Worm (Caenorhabditis elegans) whole organism, L4 larva: ENCODE results near the gene mmaa-1.
A peak's percentile ranks its signal among the peaks of the same experiment; 100 is the strongest.

Source experiments
- F26F4.8 ChIP-seq: fragments of 200-800 bp; sonication (Bioruptor generic); conservative IDR thresholded peaks from 2 replicates; pipeline ENCODE4 v1.3.6; 2022; ENCODE audit warnings: missing genetic modification characterization, missing compliant biosample characterization
- F37D6.2 ChIP-seq: sonication (generic microtip); optimal IDR thresholded peaks from 2 replicates; lab custom pipeline; 2016; ENCODE audit warnings: mild to moderate bottlenecking, missing genetic modification characterization, missing compliant biosample characterization
- T20F7.1 ChIP-seq: fragments of 200-800 bp; sonication (Bioruptor generic); optimal IDR thresholded peaks from 2 replicates; lab custom pipeline; 2018; ENCODE audit warnings: mild to moderate bottlenecking, missing genetic modification characterization, missing compliant biosample characterization
- Y75B8A.6 ChIP-seq: fragments of 200-800 bp; sonication (Bioruptor generic); IDR thresholded peaks from 2 replicates; pipeline ENCODE4 v1.3.6; 2022; ENCODE audit warnings: missing genetic modification reagents, missing genetic modification characterization, missing compliant biosample characterization
- ZK337.2 ChIP-seq: fragments of 200-800 bp; sonication (Bioruptor generic); IDR thresholded peaks from 2 replicates; pipeline ENCODE4 v1.3.6; 2022; ENCODE audit warnings: missing genetic modification reagents, missing genetic modification characterization, missing compliant biosample characterization
- ZK546.5 ChIP-seq, 2 experiments: sonication (generic microtip); optimal IDR thresholded peaks; 2 replicates each; lab custom pipeline; 2017; ENCODE audit warnings: missing biosample characterization in 2 of 2, missing genetic modification characterization in 2 of 2
- aha-1 ChIP-seq: fragments of 150-350 bp; peaks from one replicate; lab custom pipeline; 2014; ENCODE audit warnings: missing biosample characterization, missing genetic modification characterization
- aly-2 ChIP-seq: sonication (generic microtip); optimal IDR thresholded peaks from 2 replicates; lab custom pipeline; 2018; ENCODE audit warnings: missing biosample characterization, missing genetic modification characterization
- ceh-28 ChIP-seq: fragments of 150-350 bp; optimal IDR thresholded peaks from 2 replicates; lab custom pipeline; 2014; ENCODE audit warnings: missing biosample characterization, missing genetic modification reagents, missing genetic modification characterization
- ceh-32 ChIP-seq: sonication (generic microtip); optimal IDR thresholded peaks from 2 replicates; lab custom pipeline; 2016; ENCODE audit warnings: mild to moderate bottlenecking, missing genetic modification characterization, missing compliant biosample characterization; ENCODE audit not compliant: poor library complexity
- cey-2 ChIP-seq: sonication (generic microtip); optimal IDR thresholded peaks from 3 replicates; lab custom pipeline; 2017; ENCODE audit warnings: missing genetic modification characterization, mild to moderate bottlenecking, missing compliant biosample characterization, antibody characterized with exemption, borderline replicate concordance; ENCODE audit not compliant: insufficient read depth
- daf-12 ChIP-seq: fragments of 150-350 bp; optimal IDR thresholded peaks from 2 replicates; lab custom pipeline; 2014; ENCODE audit warnings: missing biosample characterization, missing genetic modification reagents, missing genetic modification characterization
- daf-16 ChIP-seq, 3 experiments: sonication (generic microtip); optimal IDR thresholded peaks; 2 replicates each; lab custom pipeline; 2016 to 2017; ENCODE audit warnings: missing genetic modification characterization in 3 of 3, missing genetic modification reagents in 3 of 3, mild to moderate bottlenecking in 2 of 3, missing compliant biosample characterization in 2 of 3, missing biosample characterization in 1 of 3, moderate library complexity in 1 of 3
- dmd-9 ChIP-seq: fragments of 200-800 bp; sonication (Bioruptor generic); IDR thresholded peaks from 2 replicates; pipeline ENCODE4 v1.3.6; 2022; ENCODE audit warnings: missing genetic modification reagents, missing genetic modification characterization, missing compliant biosample characterization
- egl-43 ChIP-seq: fragments of 200-800 bp; sonication (Bioruptor generic); IDR thresholded peaks from 2 replicates; pipeline ENCODE4 v1.3.6; 2022; ENCODE audit warnings: missing genetic modification reagents, missing genetic modification characterization, missing compliant biosample characterization
- fkh-10 ChIP-seq: fragments of 150-350 bp; optimal IDR thresholded peaks from 2 replicates; lab custom pipeline; 2014; ENCODE audit warnings: missing biosample characterization, missing genetic modification reagents, missing genetic modification characterization
- fos-1 ChIP-seq: fragments of 150-350 bp; optimal IDR thresholded peaks from 2 replicates; lab custom pipeline; 2014; ENCODE audit warnings: missing biosample characterization, missing genetic modification characterization
- hlh-30 ChIP-seq: sonication (generic microtip); optimal IDR thresholded peaks from 2 replicates; lab custom pipeline; 2017; ENCODE audit warnings: antibody characterized with exemption, mild to moderate bottlenecking, missing genetic modification characterization, missing compliant biosample characterization; ENCODE audit not compliant: insufficient read depth
- hmg-1.1 ChIP-seq: fragments of 200-800 bp; sonication (Bioruptor generic); IDR thresholded peaks from 2 replicates; pipeline ENCODE4 v1.3.6; 2022; ENCODE audit warnings: missing genetic modification reagents, missing genetic modification characterization, missing compliant biosample characterization
- lin-1 ChIP-seq: fragments of 200-800 bp; sonication (Bioruptor generic); IDR thresholded peaks from 2 replicates; pipeline ENCODE4 v1.3.6; 2022; ENCODE audit warnings: missing genetic modification reagents, missing genetic modification characterization, missing compliant biosample characterization
- lin-13 ChIP-seq: fragments of 150-350 bp; optimal IDR thresholded peaks from 2 replicates; lab custom pipeline; 2014; ENCODE audit warnings: missing biosample characterization, missing genetic modification reagents, missing genetic modification characterization
- lin-15B ChIP-seq: fragments of 150-350 bp; sonication (generic microtip); optimal IDR thresholded peaks from 3 replicates; lab custom pipeline; 2014; ENCODE audit warnings: missing biosample characterization, missing genetic modification characterization
- lsy-2 ChIP-seq, 2 experiments: fragments of 150-350 bp in 1 of 2; sonication (generic microtip) in 1 of 2; optimal IDR thresholded peaks; 2 replicates each; lab custom pipeline; 2014 to 2017; ENCODE audit warnings: missing biosample characterization in 2 of 2, missing genetic modification characterization in 2 of 2
- madf-5 ChIP-seq, 2 experiments: fragments of 200-800 bp; sonication (Bioruptor generic); IDR thresholded peaks; 2 replicates each; pipeline ENCODE4 v1.3.6; 2022; ENCODE audit warnings: missing compliant biosample characterization in 2 of 2, missing genetic modification characterization in 2 of 2
- mdt-29 ChIP-seq: fragments of 200-800 bp; sonication (Bioruptor generic); IDR thresholded peaks from 2 replicates; pipeline ENCODE4 v1.3.6; 2022; ENCODE audit warnings: missing genetic modification reagents, missing genetic modification characterization, missing compliant biosample characterization
- mxl-3 ChIP-seq: fragments of 200-800 bp; sonication (Bioruptor generic); optimal IDR thresholded peaks from 2 replicates; lab custom pipeline; 2018; ENCODE audit warnings: mild to moderate bottlenecking, missing genetic modification characterization, missing compliant biosample characterization
- nhr-102 ChIP-seq: sonication (generic microtip); optimal IDR thresholded peaks from 2 replicates; lab custom pipeline; 2016; ENCODE audit warnings: mild to moderate bottlenecking, missing genetic modification characterization, moderate library complexity, missing compliant biosample characterization
- nhr-11 ChIP-seq: fragments of 150-350 bp; optimal IDR thresholded peaks from 2 replicates; lab custom pipeline; 2014; ENCODE audit warnings: missing biosample characterization, missing genetic modification characterization
- nhr-111 ChIP-seq: fragments of 200-800 bp; sonication (Bioruptor generic); optimal IDR thresholded peaks from 2 replicates; lab custom pipeline; 2018; ENCODE audit warnings: mild to moderate bottlenecking, missing genetic modification characterization, missing compliant biosample characterization
- nhr-42 ChIP-seq: fragments of 200-800 bp; sonication (Bioruptor generic); IDR thresholded peaks from 2 replicates; pipeline ENCODE4 v1.3.6; 2022; ENCODE audit warnings: missing genetic modification characterization, missing compliant biosample characterization
- nhr-76 ChIP-seq: fragments of 150-350 bp; optimal IDR thresholded peaks from 2 replicates; lab custom pipeline; 2014; ENCODE audit warnings: missing biosample characterization, missing genetic modification characterization
- nhr-77 ChIP-seq: fragments of 150-350 bp; optimal IDR thresholded peaks from 2 replicates; lab custom pipeline; 2014; ENCODE audit warnings: missing biosample characterization, missing genetic modification characterization
- pha-4 ChIP-seq, 2 experiments: fragments of 150-350 bp in 1 of 2; fragments of 200-800 bp in 1 of 2; sonication (Bioruptor generic) in 1 of 2; IDR thresholded peaks in 1 of 2; optimal IDR thresholded peaks in 1 of 2; 2 replicates each; pipeline versions ENCODE4 v1.3.6 to Lab custom; 2014 to 2022; ENCODE audit warnings: missing genetic modification characterization in 2 of 2, missing genetic modification reagents in 2 of 2, missing biosample characterization in 1 of 2, missing compliant biosample characterization in 1 of 2
- rbr-2 ChIP-seq: sonication (generic microtip); optimal IDR thresholded peaks from 2 replicates; lab custom pipeline; 2016; ENCODE audit warnings: missing genotype, missing genetic modification characterization, missing compliant biosample characterization
- spr-1 ChIP-seq: sonication (generic microtip); optimal IDR thresholded peaks from 2 replicates; lab custom pipeline; 2016; ENCODE audit warnings: mild to moderate bottlenecking, missing genetic modification characterization, missing compliant biosample characterization
- spr-3 ChIP-seq: fragments of 200-800 bp; sonication (Bioruptor generic); optimal IDR thresholded peaks from 2 replicates; lab custom pipeline; 2018; ENCODE audit warnings: mild to moderate bottlenecking, missing genetic modification characterization, missing compliant biosample characterization
- tra-1 ChIP-seq: fragments of 200-800 bp; sonication (Bioruptor generic); IDR thresholded peaks from 2 replicates; pipeline ENCODE4 v1.3.6; 2022; ENCODE audit warnings: missing genetic modification reagents, missing genetic modification characterization, missing compliant biosample characterization
- unc-39 ChIP-seq: sonication (generic microtip); optimal IDR thresholded peaks from 2 replicates; lab custom pipeline; 2017; ENCODE audit warnings: missing biosample characterization, missing genetic modification characterization
- unc-62 ChIP-seq, 3 experiments: fragments of 150-350 bp in 1 of 3; sonication (generic microtip); optimal IDR thresholded peaks in 2 of 3; peaks in 1 of 3; 1 replicate in 1 of 3; 2 replicates in 2 of 3; lab custom pipeline; 2014 to 2017; ENCODE audit warnings: missing biosample characterization in 3 of 3, missing genetic modification characterization in 3 of 3, missing genetic modification reagents in 3 of 3, missing genotype in 1 of 3
- zag-1 ChIP-seq: fragments of 150-350 bp; optimal IDR thresholded peaks from 2 replicates; lab custom pipeline; 2014; ENCODE audit warnings: missing biosample characterization, missing genetic modification characterization
- zfp-3 ChIP-seq: fragments of 200-800 bp; sonication (Bioruptor generic); conservative IDR thresholded peaks from 2 replicates; pipeline ENCODE4 v1.3.6; 2022; ENCODE audit warnings: missing genetic modification reagents, missing genetic modification characterization, missing compliant biosample characterization
- zip-2 ChIP-seq: fragments of 150-350 bp; optimal IDR thresholded peaks from 2 replicates; lab custom pipeline; 2014; ENCODE audit warnings: missing biosample characterization, missing genetic modification characterization
- ztf-7 ChIP-seq: fragments of 150-350 bp; optimal IDR thresholded peaks from 2 replicates; lab custom pipeline; 2014; ENCODE audit warnings: missing biosample characterization, missing genetic modification characterization

Gene mmaa-1

DNA sequence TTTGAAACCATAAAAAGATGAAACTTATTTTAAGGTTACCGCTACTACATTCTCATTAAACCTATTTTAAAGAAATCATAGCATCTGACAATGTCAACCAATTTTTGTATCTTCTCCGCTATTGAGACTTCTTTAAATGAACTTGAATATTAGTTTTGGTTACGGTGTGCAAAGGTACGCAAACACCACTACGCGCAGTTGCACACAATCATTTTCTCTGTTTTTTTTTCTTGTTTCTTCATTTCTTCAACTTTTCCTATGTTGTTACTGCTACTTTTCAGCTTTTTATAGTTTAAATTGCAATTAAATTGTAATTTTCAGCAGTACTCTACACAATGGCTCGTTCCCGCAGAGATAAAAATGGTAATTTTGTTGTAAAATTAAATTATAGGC, 10.7 kb upstream of the mmaa-1 start, which contains the start of gene F10E7.5 (continued):
- TF ChIP-seq egl-43 = no peak
- no peak for TF ChIP-seq nhr-11 (tag; lab: Kevin White, UChicago)
- no peak for TF ChIP-seq daf-16 (GFP tag; optimal IDR thresholded peaks at IDR 0.05; lab: Kevin White, UChicago)
- TF ChIP-seq daf-16 (tag; optimal IDR thresholded peaks at IDR 0.05; lab: Kevin White, UChicago) = peak; percentile 13
- TF ChIP-seq F26F4.8 = no peak
- TF ChIP-seq fkh-10 (GFP tag; lab: Kevin White, UChicago) = no peak
- TF ChIP-seq T20F7.1 (GFP tag; lab: Kevin White, UChicago) = peak; percentile 69
- no peak for TF ChIP-seq tra-1 (GFP tag; lab: Robert Waterston, UW)
- no peak for TF ChIP-seq nhr-42 (GFP tag; lab: Robert Waterston, UW)
- TF ChIP-seq zag-1 (tag; lab: Kevin White, UChicago) = no peak
- no peak for TF ChIP-seq F37D6.2 (tag; lab: Kevin White, UChicago)
- TF ChIP-seq rbr-2 = no peak
- no peak for TF ChIP-seq daf-12 (tag; lab: Kevin White, UChicago)
- TF ChIP-seq ceh-28 (tag; lab: Kevin White, UChicago) = no peak
- TF ChIP-seq ZK546.5 (tag; optimal IDR thresholded peaks at IDR 0.05; lab: Kevin White, UChicago) = peak in 1 of 2 experiments; percentile 22
- TF ChIP-seq zip-2 (tag; lab: Kevin White, UChicago) = no peak
- TF ChIP-seq lin-13 (GFP tag; lab: Kevin White, UChicago) = peak; percentile 15
- TF ChIP-seq mdt-29 (GFP tag; lab: Robert Waterston, UW) = no peak
- TF ChIP-seq nhr-111 = no peak
- TF ChIP-seq ztf-7 (tag; lab: Kevin White, UChicago) = no peak
- no peak for TF ChIP-seq aly-2
- no peak for TF ChIP-seq nhr-76 (tag; lab: Kevin White, UChicago)
- TF ChIP-seq aha-1 (tag; lab: Kevin White, UChicago) = no peak
- TF ChIP-seq mxl-3 = no peak
- no peak for TF ChIP-seq spr-1
- peak; percentile 92 to 99 for TF ChIP-seq lsy-2 (tag; optimal IDR thresholded peaks at IDR 0.05; lab: Kevin White, UChicago)
- TF ChIP-seq unc-39 (tag; lab: Kevin White, UChicago) = no peak
- peak; percentile 7 for TF ChIP-seq hlh-30 (tag; lab: Kevin White, UChicago)
- TF ChIP-seq lin-15B (tag; lab: Kevin White, UChicago) = no peak
- TF ChIP-seq ceh-32 = no peak

DNA sequence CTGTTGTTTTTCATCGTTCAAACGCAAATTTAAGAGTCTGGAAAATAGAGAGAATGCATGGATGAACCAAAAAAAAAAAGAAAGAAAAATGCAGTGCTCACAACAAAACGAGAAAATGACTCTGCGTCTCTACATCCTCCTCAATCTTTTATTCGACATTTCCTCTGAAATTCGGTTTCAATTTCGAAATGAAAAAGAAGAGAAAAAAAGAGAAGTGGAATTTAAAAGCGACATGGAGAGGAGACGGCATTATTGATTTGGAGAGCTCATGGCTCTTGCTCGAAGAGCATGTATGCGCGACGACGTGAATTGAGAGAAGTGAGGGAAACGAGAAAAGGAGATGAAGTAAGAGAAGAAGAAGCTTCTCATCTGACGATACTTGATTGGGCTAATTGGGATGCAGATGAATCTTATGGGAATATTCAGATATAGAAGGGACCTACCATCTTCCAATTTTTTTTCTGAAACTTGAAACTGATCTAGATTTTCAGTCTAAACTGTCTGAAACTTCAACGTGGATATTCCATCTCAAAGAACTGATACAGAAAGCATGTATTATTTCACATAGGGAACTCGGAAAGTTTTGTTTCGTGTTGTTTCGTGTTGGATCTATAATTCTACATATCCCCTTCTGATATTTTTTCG, 10.2 kb upstream of the mmaa-1 start:
- TF ChIP-seq pha-4 (GFP tag; IDR thresholded peaks at IDR 0.05; lab: Robert Waterston, UW) (no peak), pha-4 (tag; optimal IDR thresholded peaks at IDR 0.05; lab: Kevin White, UChicago) (no peak), fkh-10 (GFP tag; lab: Kevin White, UChicago) (peak; percentile 45), nhr-42 (GFP tag; lab: Robert Waterston, UW) (no peak), hmg-1.1 (GFP tag; lab: Robert Waterston, UW) (0 out of 2 replicates have a peak, but pooled peaks have one; percentile 9), unc-62 (GFP tag; optimal IDR thresholded peaks at IDR 0.05 in 1 of 2; lab: Kevin White, UChicago) (peak in 1 of 2 experiments; percentile 95), unc-62 (tag; optimal IDR thresholded peaks at IDR 0.05; lab: Kevin White, UChicago) (no peak), lsy-2 (tag; optimal IDR thresholded peaks at IDR 0.05; lab: Kevin White, UChicago) (peak in 1 of 2 experiments; percentile 53)

DNA sequence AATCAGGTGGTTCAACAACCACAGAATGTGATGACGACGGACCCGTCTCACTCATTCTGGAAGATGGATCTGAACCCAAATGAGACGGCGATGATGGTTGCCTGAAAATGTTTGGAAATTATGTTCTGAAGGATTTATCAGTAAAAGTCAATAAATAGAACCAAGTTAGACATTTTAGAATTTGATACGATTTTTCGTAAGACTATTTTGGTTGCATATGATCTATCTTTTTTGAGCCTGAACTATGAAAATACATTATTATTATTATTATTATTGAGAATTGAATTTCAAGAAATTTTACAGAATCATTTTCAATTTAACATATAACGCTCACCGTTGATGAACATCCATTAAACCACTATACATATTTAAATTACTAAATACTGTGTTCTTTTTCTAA, 9.0 kb upstream of the mmaa-1 start, which contains the start of gene F10E7.9:
TSS of gene F10E7.9 (minus strand) at position 101 of the 400 bp plus-strand sequence.
- no peak for TF ChIP-seq nhr-77 (tag; lab: Kevin White, UChicago)
- no peak for TF ChIP-seq ceh-28 (tag; lab: Kevin White, UChicago)
- TF ChIP-seq ZK337.2 = no peak
- no peak for TF ChIP-seq fos-1 (tag; lab: Kevin White, UChicago)
- no peak for TF ChIP-seq daf-12 (tag; lab: Kevin White, UChicago)
- no peak for TF ChIP-seq lin-1 (GFP tag; lab: Robert Waterston, UW)
- TF ChIP-seq Y75B8A.6 = no peak
- TF ChIP-seq madf-5 (GFP tag; IDR thresholded peaks at IDR 0.05; lab: Robert Waterston, UW) = no peak
- no peak for TF ChIP-seq nhr-111
- no peak for TF ChIP-seq zag-1 (tag; lab: Kevin White, UChicago)
- no peak for TF ChIP-seq aha-1 (tag; lab: Kevin White, UChicago)
- TF ChIP-seq cey-2 = no peak
- TF ChIP-seq spr-1 = no peak
- TF ChIP-seq nhr-102 (tag; lab: Kevin White, UChicago) = no peak
- no peak for TF ChIP-seq zfp-3
- no peak for TF ChIP-seq dmd-9
- TF ChIP-seq spr-3 (GFP tag; lab: Kevin White, UChicago) = no peak
